Worm (Caenorhabditis elegans) whole organism, late embryonic: ENCODE data around the gene F10C2.3.
A peak's percentile ranks its signal among the peaks of the same experiment; 100 is the strongest.
"Not testable (repeated sequence)": the region's sequence is repeated elsewhere in the genome, so short reads cannot be mapped to it uniquely, and the experiment has no call there.

Experiments used
- C38D4.7 ChIP-seq: fragments of 200-800 bp; sonication (Bioruptor generic); optimal IDR thresholded peaks from 2 replicates; lab custom pipeline; 2018; ENCODE audit warnings: mild to moderate bottlenecking, missing genetic modification characterization, moderate library complexity, missing compliant biosample characterization
- K02D7.2 ChIP-seq: sonication (generic microtip); optimal IDR thresholded peaks from 2 replicates; lab custom pipeline; 2017; ENCODE audit warnings: mild to moderate bottlenecking, missing genetic modification characterization, missing compliant biosample characterization
- K09A11.1 ChIP-seq: sonication (generic microtip); optimal IDR thresholded peaks from 2 replicates; lab custom pipeline; 2017; ENCODE audit warnings: antibody characterized with exemption, mild to moderate bottlenecking, missing genetic modification characterization, missing compliant biosample characterization; ENCODE audit not compliant: insufficient read depth
- Y22D7AL.16 ChIP-seq: sonication (generic microtip); optimal IDR thresholded peaks from 2 replicates; lab custom pipeline; 2016; ENCODE audit warnings: missing genetic modification characterization, missing compliant biosample characterization
- ahr-1 ChIP-seq: sonication (generic microtip); optimal IDR thresholded peaks from 2 replicates; lab custom pipeline; 2016; ENCODE audit warnings: missing genetic modification characterization, missing compliant biosample characterization
- ama-1 ChIP-seq: fragments of 150-350 bp; optimal IDR thresholded peaks from 2 replicates; lab custom pipeline; 2014
- ceh-14 ChIP-seq: sonication (generic microtip); optimal IDR thresholded peaks from 2 replicates; lab custom pipeline; 2016; ENCODE audit warnings: missing genotype, missing genetic modification characterization, missing compliant biosample characterization
- ceh-19 ChIP-seq: fragments of 200-800 bp; sonication (Bioruptor generic); optimal IDR thresholded peaks from 2 replicates; lab custom pipeline; 2018; ENCODE audit warnings: mild to moderate bottlenecking, missing genetic modification characterization, missing compliant biosample characterization
- ceh-22 ChIP-seq: sonication (generic microtip); optimal IDR thresholded peaks from 2 replicates; lab custom pipeline; 2017; ENCODE audit warnings: missing biosample characterization, missing genetic modification characterization
- ceh-24 ChIP-seq: sonication (generic microtip); optimal IDR thresholded peaks from 2 replicates; lab custom pipeline; 2016; ENCODE audit warnings: mild to moderate bottlenecking, missing genetic modification characterization, missing compliant biosample characterization
- ceh-30 ChIP-seq: fragments of 150-350 bp; optimal IDR thresholded peaks from 2 replicates; lab custom pipeline; 2014; ENCODE audit warnings: missing biosample characterization, missing genetic modification characterization
- ceh-31 ChIP-seq: sonication (generic microtip); optimal IDR thresholded peaks from 2 replicates; lab custom pipeline; 2016; ENCODE audit warnings: missing genetic modification characterization, missing compliant biosample characterization
- ceh-45 ChIP-seq: fragments of 200-800 bp; sonication (Bioruptor generic); IDR thresholded peaks from 2 replicates; pipeline ENCODE4 v1.3.6; 2022; ENCODE audit warnings: missing genetic modification reagents, missing genetic modification characterization, missing compliant biosample characterization
- ceh-6 ChIP-seq: fragments of 200-800 bp; sonication (Bioruptor generic); optimal IDR thresholded peaks from 2 replicates; lab custom pipeline; 2018; ENCODE audit warnings: mild to moderate bottlenecking, missing genetic modification characterization, missing compliant biosample characterization
- che-1 ChIP-seq: sonication (generic microtip); optimal IDR thresholded peaks from 2 replicates; lab custom pipeline; 2016; ENCODE audit warnings: mild to moderate bottlenecking, missing genetic modification characterization, missing compliant biosample characterization
- dmd-4 ChIP-seq: sonication (generic microtip); optimal IDR thresholded peaks from 2 replicates; lab custom pipeline; 2016; ENCODE audit warnings: borderline replicate concordance, missing genetic modification characterization, missing compliant biosample characterization
- ets-4 ChIP-seq: sonication (generic microtip); optimal IDR thresholded peaks from 2 replicates; lab custom pipeline; 2016; ENCODE audit warnings: missing genetic modification characterization, missing compliant biosample characterization
- eyg-1 ChIP-seq: sonication (generic microtip); optimal IDR thresholded peaks from 2 replicates; lab custom pipeline; 2016; ENCODE audit warnings: missing genotype, missing genetic modification characterization, missing compliant biosample characterization
- fax-1 ChIP-seq: sonication (generic microtip); optimal IDR thresholded peaks from 2 replicates; lab custom pipeline; 2016; ENCODE audit warnings: missing genotype, missing genetic modification characterization, missing compliant biosample characterization
- fkh-10 ChIP-seq: fragments of 150-350 bp; optimal IDR thresholded peaks from 2 replicates; lab custom pipeline; 2014; ENCODE audit warnings: missing biosample characterization, missing genetic modification reagents, missing genetic modification characterization
- fkh-6 ChIP-seq: sonication (generic microtip); optimal IDR thresholded peaks from 2 replicates; lab custom pipeline; 2016; ENCODE audit warnings: missing genetic modification characterization, missing compliant biosample characterization
- gmeb-2 ChIP-seq: sonication (generic microtip); optimal IDR thresholded peaks from 2 replicates; lab custom pipeline; 2016; ENCODE audit warnings: missing genetic modification characterization, inconsistent platforms, missing compliant biosample characterization
- hlh-15 ChIP-seq: sonication (generic microtip); optimal IDR thresholded peaks from 2 replicates; lab custom pipeline; 2016; ENCODE audit warnings: missing genetic modification characterization, missing compliant biosample characterization
- hlh-30 ChIP-seq: sonication (generic microtip); optimal IDR thresholded peaks from 2 replicates; lab custom pipeline; 2017; ENCODE audit warnings: antibody characterized with exemption, missing genetic modification characterization, missing compliant biosample characterization; ENCODE audit not compliant: insufficient read depth
- hlh-6 ChIP-seq: sonication (generic microtip); optimal IDR thresholded peaks from 2 replicates; lab custom pipeline; 2016; ENCODE audit warnings: missing genotype, missing genetic modification characterization, missing compliant biosample characterization
- lim-6 ChIP-seq: sonication (generic microtip); optimal IDR thresholded peaks from 2 replicates; lab custom pipeline; 2016; ENCODE audit warnings: missing genetic modification characterization, missing compliant biosample characterization
- nfya-1 ChIP-seq: sonication (generic microtip); optimal IDR thresholded peaks from 2 replicates; lab custom pipeline; 2017; ENCODE audit warnings: missing genetic modification characterization, mild to moderate bottlenecking, missing compliant biosample characterization, antibody characterized with exemption, moderate library complexity
- nhr-11 ChIP-seq: fragments of 150-350 bp; optimal IDR thresholded peaks from 2 replicates; lab custom pipeline; 2014; ENCODE audit warnings: missing biosample characterization, missing genetic modification characterization
- nhr-232 ChIP-seq: sonication (generic microtip); optimal IDR thresholded peaks from 2 replicates; lab custom pipeline; 2016; ENCODE audit warnings: missing genetic modification characterization, missing compliant biosample characterization
- npax-4 ChIP-seq: sonication (generic microtip); optimal IDR thresholded peaks from 2 replicates; lab custom pipeline; 2016; ENCODE audit warnings: missing genetic modification characterization, missing compliant biosample characterization
- odd-2 ChIP-seq: sonication (generic microtip); optimal IDR thresholded peaks from 2 replicates; lab custom pipeline; 2017; ENCODE audit warnings: antibody characterized with exemption, mild to moderate bottlenecking, missing genetic modification characterization, missing compliant biosample characterization
- pax-1 ChIP-seq: fragments of 150-350 bp; optimal IDR thresholded peaks from 2 replicates; lab custom pipeline; 2014; ENCODE audit warnings: missing biosample characterization, missing genetic modification characterization
- pha-2 ChIP-seq: sonication (generic microtip); optimal IDR thresholded peaks from 2 replicates; lab custom pipeline; 2017; ENCODE audit warnings: mild to moderate bottlenecking, missing genetic modification characterization, missing compliant biosample characterization
- pha-4 ChIP-seq: fragments of 150-350 bp; optimal IDR thresholded peaks from 2 replicates; lab custom pipeline; 2018; ENCODE audit warnings: missing biosample characterization, missing genetic modification reagents, missing genetic modification characterization
- pros-1 ChIP-seq: fragments of 150-350 bp; optimal IDR thresholded peaks from 2 replicates; lab custom pipeline; 2014; ENCODE audit warnings: missing biosample characterization, missing genetic modification reagents, missing genetic modification characterization
- ref-2 ChIP-seq: sonication (generic microtip); optimal IDR thresholded peaks from 2 replicates; lab custom pipeline; 2016; ENCODE audit warnings: missing genetic modification characterization, missing compliant biosample characterization
- rnt-1 ChIP-seq: sonication (generic microtip); optimal IDR thresholded peaks from 2 replicates; lab custom pipeline; 2016; ENCODE audit warnings: missing genetic modification characterization, missing compliant biosample characterization
- tbx-2 ChIP-seq: sonication (generic microtip); optimal IDR thresholded peaks from 2 replicates; lab custom pipeline; 2016; ENCODE audit warnings: missing genetic modification characterization, missing compliant biosample characterization
- unc-55 ChIP-seq: sonication (generic microtip); optimal IDR thresholded peaks from 2 replicates; lab custom pipeline; 2017; ENCODE audit warnings: missing biosample characterization, missing genetic modification reagents, missing genetic modification characterization
- unc-86 ChIP-seq: sonication (generic microtip); optimal IDR thresholded peaks from 2 replicates; lab custom pipeline; 2016; ENCODE audit warnings: missing genetic modification characterization, missing compliant biosample characterization
- zip-5 ChIP-seq: sonication (generic microtip); optimal IDR thresholded peaks from 2 replicates; lab custom pipeline; 2016; ENCODE audit warnings: missing genetic modification characterization, missing compliant biosample characterization

Gene F10C2.3

DNA sequence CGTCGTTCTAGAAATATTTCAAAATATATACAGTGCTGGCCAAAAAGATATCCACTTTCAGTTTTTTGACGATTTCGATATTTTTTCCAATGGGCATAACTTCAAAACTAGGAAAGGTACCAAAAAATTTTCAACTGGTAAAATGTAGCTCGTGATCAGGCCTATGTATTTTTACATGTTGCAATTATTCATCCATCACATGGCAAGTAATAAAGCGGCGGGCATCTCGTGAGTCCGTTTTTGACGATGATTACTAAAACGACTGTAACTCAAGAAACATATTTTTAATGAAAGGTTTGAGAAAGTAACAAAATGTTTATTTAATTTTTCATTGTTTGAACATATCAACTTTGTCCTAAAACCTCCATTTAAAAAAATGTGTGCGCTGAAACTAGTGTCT is at the start of gene F10C2.3:
Gene F10C2.3 (plus strand): TSS at position 301 of the 400 bp plus-strand sequence.
- not testable (repeated sequence) for TF ChIP-seq fkh-6, ref-2, ceh-31 (tag; lab: Kevin White, UChicago)

DNA sequence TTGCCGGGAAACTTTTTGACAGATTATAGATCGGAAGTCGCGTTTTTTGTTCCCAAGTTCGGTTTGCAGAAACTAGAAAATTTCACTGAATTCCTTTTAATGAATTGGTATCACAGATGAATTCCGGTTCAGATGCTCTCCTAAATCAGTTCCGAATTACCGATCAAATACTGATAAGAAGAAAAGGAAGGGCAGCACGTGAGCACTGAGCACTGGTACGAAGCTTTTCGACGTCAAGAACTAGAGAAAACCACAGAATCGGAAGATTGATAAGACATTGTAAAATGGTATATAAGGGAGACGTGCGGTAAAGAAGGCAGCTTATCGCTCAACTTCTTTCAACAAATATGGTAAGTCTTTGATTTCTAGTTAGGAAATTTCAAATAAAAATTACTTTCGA is 44.9 kb upstream of the F10C2.3 start, which contains the start of gene cpr-1:
Gene cpr-1 (plus strand): TSS at position 319 of the 400 bp plus-strand sequence.
- TF ChIP-seq ama-1 (lab: Kevin White, UChicago) (no peak), fkh-10 (GFP tag; lab: Kevin White, UChicago) (no peak), gmeb-2 (tag; lab: Kevin White, UChicago) (no peak), pha-2 (tag; lab: Kevin White, UChicago) (no peak), ceh-31 (tag; lab: Kevin White, UChicago) (no peak)

- no peak for TF ChIP-seq pros-1 (tag; lab: Kevin White, UChicago)
- no peak for TF ChIP-seq fkh-6 (tag; lab: Kevin White, UChicago)
- no peak for TF ChIP-seq ceh-6
- no peak for TF ChIP-seq ref-2 (tag; lab: Kevin White, UChicago)
- TF ChIP-seq ets-4 (tag; lab: Kevin White, UChicago): no peak
- no peak for TF ChIP-seq ceh-45 (GFP tag; lab: Robert Waterston, UW)
- TF ChIP-seq lim-6 (tag; lab: Kevin White, UChicago): no peak
- no peak for TF ChIP-seq Y22D7AL.16 (tag; lab: Kevin White, UChicago)
- no peak for TF ChIP-seq K02D7.2 (tag; lab: Kevin White, UChicago)
- no peak for TF ChIP-seq ceh-24 (tag; lab: Kevin White, UChicago)
- TF ChIP-seq nhr-232: no peak
- TF ChIP-seq hlh-6 (tag; lab: Kevin White, UChicago): no peak
- TF ChIP-seq dmd-4 (tag; lab: Kevin White, UChicago): no peak
- no peak for TF ChIP-seq odd-2 (tag; lab: Kevin White, UChicago)
- no peak for TF ChIP-seq ceh-30
- no peak for TF ChIP-seq tbx-2 (tag; lab: Kevin White, UChicago)
- TF ChIP-seq rnt-1 (tag; lab: Kevin White, UChicago): no peak
- no peak for TF ChIP-seq unc-55 (GFP tag; lab: Kevin White, UChicago)
- no peak for TF ChIP-seq pha-4 (tag; lab: Kevin White, UChicago)
- no peak for TF ChIP-seq npax-4 (tag; lab: Kevin White, UChicago)
These were observed 43.4 kb upstream of the F10C2.3 start for ce11 chrV:11976734-11977133.

DNA sequence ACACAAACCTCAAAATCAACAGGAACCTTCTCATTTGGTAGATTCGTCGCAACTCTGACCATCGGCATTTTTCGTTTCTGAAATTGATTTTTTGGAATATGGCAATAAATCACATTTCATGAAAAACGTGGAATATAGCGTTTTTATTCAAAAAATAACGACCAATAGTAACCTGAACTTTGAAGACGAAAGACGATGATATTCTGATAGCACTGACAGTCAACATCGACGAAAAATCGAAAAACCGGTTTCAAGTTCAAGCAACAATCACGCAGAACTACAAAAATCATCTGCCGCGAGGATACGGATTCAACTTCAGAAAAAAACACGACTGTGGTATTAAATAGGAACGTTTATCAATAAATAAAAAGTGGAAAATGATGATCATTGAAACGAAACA is 41.9 kb upstream of the F10C2.3 start, which contains the start of gene mif-2:
Gene mif-2 (minus strand): TSS at position 281 of the 400 bp plus-strand sequence.
- TF ChIP-seq pax-1 (tag; lab: Kevin White, UChicago) (no peak), ahr-1 (no peak), nhr-11 (no peak), ets-4 (tag; lab: Kevin White, UChicago) (no peak), K02D7.2 (tag; lab: Kevin White, UChicago) (no peak), zip-5 (tag; lab: Kevin White, UChicago) (no peak), npax-4 (tag; lab: Kevin White, UChicago) (no peak), che-1 (tag; lab: Kevin White, UChicago) (no peak), pros-1 (tag; lab: Kevin White, UChicago) (no peak), ceh-22 (tag; lab: Kevin White, UChicago) (no peak)

- TF ChIP-seq unc-86 (tag; lab: Kevin White, UChicago): no peak
- TF ChIP-seq ceh-19: no peak
- no peak for TF ChIP-seq Y22D7AL.16 (tag; lab: Kevin White, UChicago)
- peak; percentile 1 for TF ChIP-seq ceh-14 (tag; lab: Kevin White, UChicago)
- peak; percentile 93 for TF ChIP-seq ama-1 (lab: Kevin White, UChicago)
- peak; percentile 10 for TF ChIP-seq K09A11.1 (tag; lab: Kevin White, UChicago)
- no peak for TF ChIP-seq eyg-1 (tag; lab: Kevin White, UChicago)
- TF ChIP-seq nfya-1 (tag; lab: Kevin White, UChicago): peak; percentile 89
- TF ChIP-seq pha-2 (tag; lab: Kevin White, UChicago): no peak
- TF ChIP-seq pha-4 (tag; lab: Kevin White, UChicago): no peak
- TF ChIP-seq ceh-24 (tag; lab: Kevin White, UChicago): no peak
- TF ChIP-seq fkh-6 (tag; lab: Kevin White, UChicago): no peak
- peak; percentile 58 for TF ChIP-seq ref-2 (tag; lab: Kevin White, UChicago)
- no peak for TF ChIP-seq dmd-4 (tag; lab: Kevin White, UChicago)
- peak; percentile 73 for TF ChIP-seq hlh-30 (tag; lab: Kevin White, UChicago)
- TF ChIP-seq C38D4.7 (GFP tag; lab: Kevin White, UChicago): peak; percentile 31
- TF ChIP-seq ceh-6: no peak
- TF ChIP-seq gmeb-2 (tag; lab: Kevin White, UChicago): no peak
- peak; percentile 2 for TF ChIP-seq fax-1 (tag; lab: Kevin White, UChicago)
- no peak for TF ChIP-seq odd-2 (tag; lab: Kevin White, UChicago)
- TF ChIP-seq hlh-15 (tag; lab: Kevin White, UChicago): no peak
These were observed 40.2 kb upstream of the F10C2.3 start, which contains the start of gene snr-4 for ce11 chrV:11979673-11980561. Gene snr-4 (minus strand): TSS chrV:11979723.
